Fruit fly (Drosophila melanogaster) S2 (cell line): ENCODE results near the gene emb.

Source experiments
- CG8478 ChIP-seq: fragments of >200 bp; optimal IDR thresholded peaks from 2 replicates; lab custom pipeline; 2018
- CTCF ChIP-seq, 2 experiments: fragments of >200 bp; optimal IDR thresholded peaks; 2 replicates each; lab custom pipeline; 2018

Gene emb

DNA sequence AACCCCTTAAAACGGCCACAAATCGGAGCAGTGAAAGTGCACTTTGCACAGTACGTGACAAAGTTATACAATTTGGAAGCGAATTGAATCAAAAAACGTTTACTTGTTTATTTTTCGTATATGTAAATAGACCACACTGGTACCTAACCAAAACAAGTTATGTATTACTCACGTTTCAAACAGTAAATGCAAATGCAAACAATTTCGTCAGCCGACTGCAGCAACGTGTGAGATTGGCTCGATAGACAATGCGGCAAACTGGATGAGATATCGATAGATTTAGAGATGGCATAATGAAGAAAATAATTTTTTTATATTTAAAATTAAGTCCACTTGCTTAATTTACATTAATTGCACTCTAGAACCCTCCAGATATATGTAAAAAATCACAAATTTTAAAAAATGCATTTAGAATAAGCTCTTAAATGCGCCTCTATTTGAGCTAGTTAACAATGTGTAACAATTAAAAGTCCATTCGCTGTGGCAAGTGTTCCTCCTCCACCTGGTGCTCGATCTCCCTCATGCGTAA is 21.8 kb upstream of the emb start, which contains the start of gene AlaRS:
TSS of gene AlaRS (minus strand) at position 257 of the 529 bp plus-strand sequence.
- TF ChIP-seq CG8478 (no peak), CTCF (optimal IDR thresholded peaks at IDR 0.05; lab: Kevin White, UChicago) (no peak)

DNA sequence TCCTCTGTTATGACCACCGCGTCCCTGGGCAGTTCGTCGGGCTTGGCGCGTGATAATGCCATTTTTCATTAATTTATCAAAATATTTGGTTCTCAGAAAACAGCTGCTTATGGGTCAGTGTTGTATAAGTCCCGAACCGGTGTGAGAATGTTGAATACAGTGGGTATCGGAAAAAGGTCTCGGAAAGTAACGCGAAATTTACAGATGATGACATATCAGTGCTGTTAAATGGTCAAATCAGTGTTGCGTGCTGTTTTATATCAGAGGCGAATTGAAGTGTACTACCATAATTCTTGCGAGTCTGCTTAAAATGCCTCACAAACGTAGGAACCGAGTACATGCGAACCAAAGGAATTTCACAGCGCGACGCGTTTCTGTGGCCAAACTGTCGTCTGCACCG is 20.7 kb upstream of the emb start, which contains the start of the genes CG13392 and Rcd4:
TSS of gene CG13392 (minus strand) at position 162 of the 400 bp plus-strand sequence.
TSS of gene Rcd4 (plus strand) at position 216 of the 400 bp plus-strand sequence.
- TF ChIP-seq CTCF (optimal IDR thresholded peaks at IDR 0.05; lab: Kevin White, UChicago) (no peak), CG8478 (no peak)

DNA sequence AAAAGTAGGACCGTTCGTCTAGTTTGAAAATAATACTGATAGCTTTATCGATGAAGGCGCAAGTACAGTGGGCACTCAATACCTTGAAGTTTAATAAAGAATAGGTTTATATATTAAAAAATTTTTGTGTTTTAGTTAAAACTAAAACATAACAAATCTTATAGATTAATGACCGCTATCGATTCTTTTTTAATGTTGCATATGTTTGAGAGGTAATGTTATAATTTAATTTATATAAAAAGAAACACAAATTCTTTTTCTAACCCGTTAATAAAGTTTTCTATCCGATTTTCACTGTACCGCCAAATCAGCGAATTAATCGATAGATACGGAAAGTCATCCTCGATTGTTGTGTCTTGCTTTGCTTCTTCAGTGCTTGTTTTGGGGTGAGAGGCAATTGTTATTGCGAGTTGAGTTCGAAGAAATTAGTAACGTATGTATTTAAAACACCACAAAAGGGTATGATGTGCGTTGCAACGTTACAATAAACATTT is 19.2 kb upstream of the emb start, which contains the start of the genes Dad1 and CG13384:
TSS of gene Dad1 (minus strand) at position 30 of the 494 bp plus-strand sequence.
TSS of gene CG13384 (plus strand) at position 348 of the 494 bp plus-strand sequence.
- TF ChIP-seq CTCF (optimal IDR thresholded peaks at IDR 0.05; lab: Kevin White, UChicago) (no peak), CG8478 (no peak)

DNA sequence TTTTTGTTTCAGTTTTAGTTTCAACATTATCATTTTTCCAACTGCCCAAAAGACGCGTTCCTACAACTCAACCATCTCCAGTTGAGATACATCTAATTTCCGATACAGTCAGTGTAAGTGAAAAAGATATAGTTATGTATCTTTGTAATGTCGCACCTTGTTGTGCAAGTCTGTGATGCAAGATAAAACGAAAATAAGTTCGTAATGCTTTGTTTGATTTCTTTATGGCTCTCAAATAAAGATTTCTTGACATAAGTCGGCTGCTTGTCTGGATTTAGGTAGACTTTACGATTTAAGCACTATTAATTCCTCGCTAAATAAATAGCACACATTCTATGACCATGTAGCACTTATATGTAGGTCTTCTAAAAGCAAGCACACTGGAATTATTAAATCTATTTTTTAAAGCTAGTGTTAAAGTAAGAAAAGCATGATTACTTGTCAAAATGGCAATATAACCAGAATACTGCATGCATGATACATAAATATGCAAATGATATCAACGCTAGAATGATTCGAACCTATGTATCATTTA is 18.3 kb upstream of the emb start:
- TF ChIP-seq CTCF (optimal IDR thresholded peaks at IDR 0.05; lab: Kevin White, UChicago) (no peak), CG8478 (no peak)

DNA sequence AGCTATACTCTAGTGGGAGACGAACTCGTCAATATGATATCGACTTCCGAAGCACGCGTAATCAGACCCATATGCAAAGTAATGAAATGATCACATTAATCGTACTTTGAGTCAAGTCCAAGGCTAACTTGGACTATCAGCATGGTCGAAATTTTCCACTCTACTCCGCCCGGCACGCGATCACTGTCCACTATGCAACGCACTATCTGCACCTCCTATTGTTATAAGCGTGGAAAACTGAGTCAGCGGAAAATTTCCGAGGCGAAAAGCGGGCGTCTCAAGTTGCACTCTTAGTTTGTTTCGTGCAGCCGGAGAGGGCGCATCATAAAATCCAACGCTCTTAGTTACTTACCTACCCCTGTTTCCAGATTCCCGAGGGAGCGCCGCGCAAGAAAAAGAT is 17.5 kb upstream of the emb start:
- TF ChIP-seq CG8478 (no peak), CTCF (optimal IDR thresholded peaks at IDR 0.05; lab: Kevin White, UChicago) (no peak)

DNA sequence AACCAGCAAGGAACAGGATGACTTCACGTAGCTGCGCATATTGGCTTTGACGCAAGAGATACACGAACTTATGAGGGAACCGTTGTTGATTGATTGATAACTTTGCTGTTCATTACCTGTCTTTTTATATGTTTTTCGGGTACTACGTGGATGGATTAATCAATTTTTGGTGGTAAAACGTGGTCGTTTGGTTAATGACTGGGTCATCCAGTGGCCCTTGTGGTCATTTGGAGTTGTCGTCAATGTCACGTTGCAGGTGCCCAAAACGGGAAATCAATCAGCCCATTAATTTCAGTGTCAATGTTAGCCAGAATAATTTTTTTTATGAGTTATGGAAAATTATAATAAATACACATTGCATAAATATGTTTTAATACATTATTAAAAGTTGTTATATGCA is 14.1 kb upstream of the emb start, which contains the start of gene CG42819:
TSS of gene CG42819 (minus strand) at position 101 of the 400 bp plus-strand sequence.
- TF ChIP-seq CTCF (optimal IDR thresholded peaks at IDR 0.05; lab: Kevin White, UChicago) (no peak), CG8478 (no peak)

DNA sequence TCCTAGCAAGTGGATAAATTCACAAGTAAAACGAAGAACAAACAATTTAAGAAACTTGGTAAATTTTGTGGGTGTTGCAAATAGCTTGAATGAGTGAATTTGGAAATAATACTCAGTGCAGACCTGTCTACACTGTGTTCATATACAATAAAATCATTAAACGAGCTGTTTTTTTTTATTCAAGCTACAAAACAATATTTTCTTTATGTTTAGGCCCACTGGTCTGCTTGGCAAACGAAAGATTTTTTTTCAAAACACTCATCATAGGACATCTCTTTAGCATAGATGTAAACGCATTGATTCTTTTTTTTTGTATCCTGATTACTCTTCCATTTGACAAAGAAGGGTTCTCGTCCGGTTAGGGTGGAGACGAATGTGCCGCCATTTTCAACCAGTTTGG is 11.1 kb upstream of the emb start, which contains the start of gene CG42820:
TSS of gene CG42820 (minus strand) at position 101 of the 400 bp plus-strand sequence.
- TF ChIP-seq CTCF (optimal IDR thresholded peaks at IDR 0.05; lab: Kevin White, UChicago) (no peak), CG8478 (no peak)

DNA sequence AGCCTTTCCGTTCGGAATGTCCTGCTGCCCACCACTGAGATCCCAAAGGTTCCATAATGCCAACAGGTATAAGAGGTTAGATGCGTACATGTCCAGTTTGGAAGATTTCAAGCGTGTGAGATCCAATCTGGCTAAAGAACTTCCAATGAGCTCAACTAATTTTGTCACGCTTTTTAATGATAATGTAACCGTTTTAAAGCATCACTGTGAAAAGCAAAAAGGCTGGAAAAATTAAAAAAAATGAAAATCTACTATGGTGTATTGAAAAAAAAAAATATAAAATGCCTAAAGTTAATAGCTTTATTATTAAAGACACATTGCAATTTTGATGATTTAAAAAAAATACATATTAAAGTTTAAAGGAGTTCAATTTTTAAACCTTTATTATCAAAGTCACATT is 10.3 kb upstream of the emb start, which contains the start of gene Acp29AB:
TSS of gene Acp29AB (minus strand) at position 101 of the 400 bp plus-strand sequence.
- no peak for TF ChIP-seq CTCF (optimal IDR thresholded peaks at IDR 0.05; lab: Kevin White, UChicago)
- no peak for TF ChIP-seq CG8478

DNA sequence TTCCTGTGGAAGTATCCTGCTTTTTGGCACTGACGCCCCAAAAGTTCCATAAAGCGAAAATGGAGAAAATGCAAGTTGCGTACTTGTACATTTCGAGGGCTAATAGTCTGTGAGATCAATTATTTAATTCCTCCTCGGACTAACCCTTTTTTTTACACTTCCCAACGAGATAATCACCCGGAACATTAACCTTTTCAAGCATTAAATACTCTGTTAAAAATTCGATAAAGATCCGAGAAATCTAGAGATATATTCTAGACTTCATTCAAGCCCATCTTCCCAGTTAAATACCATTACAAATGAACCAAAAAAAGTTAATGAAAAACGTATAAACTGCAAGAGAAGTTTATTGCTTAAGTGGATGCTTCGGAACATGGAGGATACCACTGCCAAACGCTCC is 9.2 kb upstream of the emb start, which contains the start of gene lectin-29Ca:
TSS of gene lectin-29Ca (minus strand) at position 101 of the 400 bp plus-strand sequence.
- no peak for TF ChIP-seq CG8478
- no peak for TF ChIP-seq CTCF (optimal IDR thresholded peaks at IDR 0.05; lab: Kevin White, UChicago)

DNA sequence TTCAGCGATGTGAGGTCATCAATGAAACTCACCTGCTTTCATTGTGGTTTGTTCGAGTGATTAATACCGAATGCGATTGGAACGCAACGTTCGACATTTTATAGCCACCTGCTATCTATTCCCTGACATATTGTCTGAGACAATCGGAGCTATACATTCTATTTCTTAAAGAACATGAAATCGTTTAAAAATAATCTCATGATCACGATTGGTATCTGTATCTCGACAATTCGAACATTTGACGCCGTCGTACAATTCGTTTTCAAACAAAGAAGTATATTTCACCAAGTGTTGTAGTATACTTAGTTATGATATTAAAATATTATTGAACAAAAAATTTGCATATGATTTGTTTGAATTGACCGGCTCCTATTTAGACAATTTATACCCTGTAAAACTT is 8.5 kb upstream of the emb start, which contains the start of gene Peritrophin-15b:
TSS of gene Peritrophin-15b (minus strand) at position 101 of the 400 bp plus-strand sequence.
- TF ChIP-seq CTCF (optimal IDR thresholded peaks at IDR 0.05; lab: Kevin White, UChicago): no peak
- TF ChIP-seq CG8478: no peak

DNA sequence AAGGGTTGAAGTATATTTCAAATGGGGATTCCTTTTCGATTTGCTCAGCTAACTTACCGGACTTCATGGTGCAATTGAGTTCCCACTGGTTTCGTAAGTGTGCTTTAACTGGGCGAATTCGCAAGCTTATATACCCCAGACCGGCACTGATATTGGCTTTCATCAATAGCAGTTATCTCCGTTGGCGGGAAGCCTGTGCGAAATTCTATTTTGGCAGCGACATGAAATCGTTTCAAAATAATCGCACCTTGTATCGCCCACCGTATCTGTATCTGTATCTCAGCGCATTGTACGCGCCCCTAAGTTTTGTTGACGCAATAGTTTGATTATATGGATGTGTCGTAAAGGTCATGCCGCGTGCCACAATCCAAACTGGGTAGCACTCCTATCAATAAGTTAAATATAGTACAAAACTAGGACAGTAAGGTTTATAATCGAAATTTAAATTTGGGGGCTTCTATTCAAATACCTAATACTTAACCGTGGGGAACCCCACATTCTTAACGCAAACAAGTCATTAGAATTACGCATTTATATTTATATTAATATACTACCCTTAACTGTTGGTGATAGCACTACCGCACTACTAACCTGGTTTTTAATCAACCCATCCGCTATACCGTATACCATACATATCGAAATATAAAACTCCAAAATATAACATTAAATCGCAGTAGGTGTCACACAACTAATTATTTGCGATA is 7.2 kb upstream of the emb start, which contains the start of the genes Peritrophin-15a and CG13385:
TSS of gene Peritrophin-15a (minus strand) at position 101 of the 704 bp plus-strand sequence.
TSS of gene CG13385 (plus strand) at position 654 of the 704 bp plus-strand sequence.
- TF ChIP-seq CG8478 (no peak), CTCF (optimal IDR thresholded peaks at IDR 0.05; lab: Kevin White, UChicago) (no peak)

DNA sequence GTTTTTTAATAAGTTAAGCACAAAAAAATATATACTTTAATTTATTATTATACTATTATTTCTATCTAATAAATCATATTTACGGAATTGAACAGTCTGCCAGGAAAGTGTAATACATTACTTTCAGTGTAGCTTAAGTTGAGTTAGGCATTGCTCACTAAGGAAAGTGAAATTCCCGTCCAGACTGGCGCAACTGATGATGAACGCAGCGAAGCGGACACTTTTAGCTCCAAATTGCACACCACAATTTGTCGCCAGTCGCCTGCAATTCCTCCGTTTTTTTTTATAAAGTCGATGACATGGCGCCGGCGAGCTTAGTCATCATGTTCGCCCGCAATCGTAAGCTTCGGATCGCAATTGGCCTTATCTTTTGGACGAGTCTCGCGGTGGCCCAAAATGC is 4.7 kb upstream of the emb start, which contains the start of gene CG13386:
TSS of gene CG13386 (plus strand) at position 301 of the 400 bp plus-strand sequence.
- TF ChIP-seq CG8478 (no peak), CTCF (optimal IDR thresholded peaks at IDR 0.05; lab: Kevin White, UChicago) (no peak)

DNA sequence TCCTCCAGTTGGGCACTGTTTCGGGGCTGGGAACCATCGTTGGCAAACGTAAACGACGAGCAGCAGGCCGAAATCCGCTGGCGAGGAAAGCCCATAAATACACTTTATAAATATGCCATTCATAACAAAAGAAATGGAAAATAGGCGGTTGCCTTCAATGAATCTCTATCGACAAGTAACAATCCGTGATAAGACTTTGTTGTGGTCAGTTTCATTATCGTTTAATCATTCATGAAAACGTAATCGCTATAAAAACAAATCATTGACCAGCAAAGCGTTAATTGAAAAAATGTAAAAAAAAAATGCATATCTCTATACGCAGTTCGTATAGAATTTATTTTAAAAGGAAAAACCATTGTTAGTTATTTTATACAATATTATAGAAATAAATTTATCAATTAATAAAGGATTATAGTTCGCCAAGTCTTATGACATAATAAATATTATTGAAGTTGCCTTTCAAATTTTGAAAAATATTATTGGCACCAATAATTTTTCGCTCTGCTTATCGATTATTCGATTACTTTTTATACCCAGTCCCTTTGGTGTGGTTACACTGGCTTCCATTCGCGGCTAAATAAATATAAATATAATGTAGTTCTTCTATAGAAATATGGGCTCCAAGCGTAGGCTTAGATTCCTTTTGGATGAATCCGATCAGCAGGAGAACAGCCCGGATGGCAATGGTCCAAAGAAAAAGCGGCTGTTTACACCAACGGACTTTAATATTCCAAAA is 3.3 kb upstream of the emb start, which contains the start of gene CG31898:
TSS of gene CG31898 (plus strand) at position 559 of the 736 bp plus-strand sequence.
- TF ChIP-seq CTCF (optimal IDR thresholded peaks at IDR 0.05; lab: Kevin White, UChicago) (no peak), CG8478 (no peak)

DNA sequence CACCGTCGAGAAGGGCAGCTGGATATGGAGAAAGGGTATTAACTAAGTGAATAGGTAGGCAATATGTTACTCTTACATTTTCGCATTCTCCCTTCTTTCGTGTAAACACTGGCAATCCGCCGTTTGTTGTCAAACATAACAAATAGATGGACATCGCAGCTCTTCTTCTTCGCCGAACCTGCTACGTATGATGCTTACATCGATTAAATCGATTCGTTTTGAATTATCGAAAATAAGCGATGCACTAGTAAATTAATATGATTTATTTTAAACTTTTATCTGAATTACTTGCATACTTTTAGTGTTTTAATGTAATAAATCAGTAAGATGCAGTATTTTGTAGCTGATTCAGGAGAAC is 466 bp upstream of the emb start, which contains the start of gene fy:
TSS of gene fy (minus strand) at position 353 of the 358 bp plus-strand sequence.
- TF ChIP-seq CTCF (optimal IDR thresholded peaks at IDR 0.05; lab: Kevin White, UChicago) (no peak), CG8478 (no peak)
